Worm (Caenorhabditis elegans): ENCODE results near the gene K10G6.9.

DNA sequence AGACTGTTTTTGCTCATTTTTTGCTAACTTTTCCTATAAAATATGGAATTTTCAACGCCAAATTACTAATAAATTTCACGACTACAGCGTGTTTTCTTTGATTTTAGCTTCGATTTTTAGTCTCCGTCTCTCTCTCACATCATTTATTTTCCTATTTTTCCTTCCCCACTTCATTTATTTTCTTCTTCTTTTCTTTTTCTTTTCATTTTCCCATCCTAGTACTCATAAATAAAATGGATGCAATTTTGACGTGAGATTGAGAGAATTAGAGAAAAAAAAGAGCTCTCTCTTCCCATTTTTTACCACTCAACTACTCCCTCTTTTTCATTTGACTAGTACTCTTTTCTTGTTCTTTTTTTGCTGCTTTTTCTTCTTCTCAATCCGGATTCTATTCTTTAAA is 11.8 kb upstream of the K10G6.9 start:
- no peak for TF ChIP-seq ama-1 (optimal IDR thresholded peaks at IDR 0.05)
- TF ChIP-seq sptf-1 (tag; optimal IDR thresholded peaks at IDR 0.05) = no peak
- no peak for TF ChIP-seq dpl-1 (GFP tag; optimal IDR thresholded peaks at IDR 0.05)
- peak; percentile 53 for TF ChIP-seq fkh-10 (GFP tag; optimal IDR thresholded peaks at IDR 0.05)

Measured in whole organism, L1 larva.